Fruit fly (Drosophila melanogaster) S2 (cell line): ENCODE results near the gene INPP5E.

Experiments used
- CG8478 ChIP-seq: fragments of >200 bp; optimal IDR thresholded peaks from 2 replicates; lab custom pipeline; 2018
- CTCF ChIP-seq, 2 experiments: fragments of >200 bp; optimal IDR thresholded peaks; 2 replicates each; lab custom pipeline; 2018

INPP5E gene

DNA sequence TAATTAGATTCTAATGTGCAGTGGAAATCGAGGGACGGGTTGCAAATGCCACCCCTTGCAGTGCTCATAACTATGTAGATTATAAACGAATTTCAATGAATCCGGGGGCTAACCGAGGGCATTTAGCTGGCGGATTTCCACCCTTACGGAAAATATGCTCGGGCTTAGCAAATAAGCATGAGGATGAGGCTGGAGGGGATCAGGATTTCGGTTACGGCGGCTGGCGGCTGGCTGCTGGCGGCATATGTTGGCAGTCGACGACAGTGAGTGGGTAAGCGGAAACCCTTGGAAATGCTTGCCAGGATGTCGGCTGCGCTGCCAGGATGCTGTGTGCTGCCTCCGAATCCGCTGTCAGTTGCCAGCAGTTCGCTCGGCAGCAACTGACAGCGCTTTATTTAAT lies 17.1 kb downstream of the INPP5E start:
- TF ChIP-seq CG8478, result no peak
- TF ChIP-seq CTCF (optimal IDR thresholded peaks at IDR 0.05; lab: Kevin White, UChicago), result no peak

DNA sequence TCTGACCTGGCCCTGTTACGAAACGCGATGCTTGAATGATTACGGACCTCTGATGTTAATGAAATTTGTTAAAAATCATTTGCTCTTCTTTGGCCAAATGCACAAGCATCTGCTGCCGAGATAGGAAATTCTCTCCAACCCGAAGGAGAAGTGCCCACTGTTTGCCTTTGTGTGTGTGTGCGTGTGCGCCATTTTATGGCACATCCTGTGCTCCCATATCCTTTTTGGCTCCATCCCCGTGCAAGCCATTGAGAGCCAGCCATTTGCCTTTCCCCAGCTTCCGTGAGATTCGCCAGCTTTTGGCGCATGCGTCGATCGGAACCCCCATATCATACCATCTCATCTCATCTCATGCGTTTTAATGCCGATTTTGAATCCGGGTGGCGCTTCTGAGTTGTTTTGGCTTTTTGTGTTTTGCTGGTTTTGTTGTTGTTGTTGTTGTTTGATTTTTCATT lies 18.6 kb downstream of the INPP5E start, which contains the start of gene CG4328:
Gene CG4328 (minus strand): TSS at position 51 of the 455 bp plus-strand sequence.
- TF ChIP-seq CTCF (optimal IDR thresholded peaks at IDR 0.05; lab: Kevin White, UChicago), result no peak
- no peak for TF ChIP-seq CG8478

DNA sequence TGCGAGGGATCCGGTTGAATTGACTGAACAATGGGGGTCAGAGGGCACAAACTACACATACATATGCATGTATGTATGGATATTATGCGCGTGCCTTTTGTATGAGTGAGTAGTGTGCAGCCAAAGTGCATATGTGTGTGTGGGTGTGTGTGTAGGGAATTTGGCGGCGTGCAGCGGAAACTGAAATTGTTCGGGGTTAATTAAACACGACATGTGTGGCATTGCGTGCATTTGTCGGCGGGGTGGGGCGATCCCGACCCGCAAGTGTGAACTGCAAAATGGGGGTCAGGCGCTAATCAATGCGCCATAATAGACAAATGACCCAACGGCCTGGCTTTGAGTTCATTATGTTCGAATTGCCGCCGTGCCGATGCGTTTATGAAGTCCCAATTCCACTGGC lies 20.6 kb downstream of the INPP5E start:
- TF ChIP-seq CG8478, result no peak
- TF ChIP-seq CTCF (optimal IDR thresholded peaks at IDR 0.05; lab: Kevin White, UChicago), result no peak

DNA sequence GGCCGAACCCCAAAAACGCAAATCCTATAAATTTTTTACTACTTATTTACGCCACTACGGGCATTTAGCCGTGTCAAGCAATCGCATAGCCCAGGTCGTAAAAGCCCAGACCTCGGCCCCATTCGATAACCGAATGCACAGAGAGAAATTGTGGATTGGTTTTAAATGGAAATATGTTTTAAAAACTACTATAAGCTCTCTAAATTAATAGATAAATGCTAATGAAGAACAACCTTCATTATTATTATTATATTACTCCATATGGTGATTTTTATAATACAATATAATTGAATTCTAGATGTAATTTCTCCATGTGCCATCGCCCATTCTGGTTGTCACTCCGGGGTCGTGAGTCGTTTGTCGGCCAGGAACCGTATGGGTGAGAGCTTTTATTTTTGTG lies 28.4 kb downstream of the INPP5E start:
- TF ChIP-seq CG8478, result no peak
- no peak for TF ChIP-seq CTCF (optimal IDR thresholded peaks at IDR 0.05; lab: Kevin White, UChicago)

DNA sequence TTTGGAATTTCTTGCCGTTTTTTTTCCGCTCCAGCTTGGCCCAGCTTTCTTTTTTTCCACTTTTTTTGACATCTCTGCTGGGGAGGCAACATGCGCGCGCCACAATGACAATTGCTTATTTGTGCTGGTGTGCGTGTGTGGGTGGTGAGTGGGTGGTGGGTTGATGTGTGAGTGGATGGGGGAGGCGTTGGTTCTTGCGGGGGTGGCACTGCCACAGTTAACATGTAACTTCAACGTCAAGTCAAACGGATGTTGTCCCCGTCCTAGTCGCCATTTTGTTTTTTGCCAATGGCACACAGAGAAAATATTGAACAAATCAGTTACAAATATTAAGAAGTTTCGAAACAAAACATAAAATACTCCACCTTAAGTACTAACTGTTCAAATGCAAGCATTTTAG lies 33.0 kb downstream of the INPP5E start, which contains the start of gene CG44355:
Gene CG44355 (plus strand): TSS at position 301 of the 400 bp plus-strand sequence.
- TF ChIP-seq CG8478 (no peak), CTCF (optimal IDR thresholded peaks at IDR 0.05; lab: Kevin White, UChicago) (no peak)

DNA sequence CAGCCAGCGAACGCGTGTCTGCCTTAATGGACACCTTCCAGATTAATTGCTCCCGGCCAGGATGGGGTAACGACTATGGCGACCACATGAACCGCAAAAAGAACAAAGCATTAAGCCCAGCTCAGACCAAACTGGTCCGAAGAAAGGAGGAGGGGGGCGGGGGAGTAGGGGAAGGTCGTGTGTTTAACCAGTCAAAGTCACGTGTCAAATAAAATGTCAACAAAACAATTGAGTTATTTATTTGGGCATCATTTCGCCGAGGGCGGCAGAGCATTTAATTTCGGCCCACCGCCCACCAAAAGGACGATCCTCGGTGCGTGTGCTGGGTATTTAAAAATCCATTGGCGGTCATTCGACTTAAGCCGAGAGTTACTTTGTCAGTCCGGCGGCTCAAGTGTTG lies 35.8 kb downstream of the INPP5E start:
- no peak for TF ChIP-seq CTCF (optimal IDR thresholded peaks at IDR 0.05; lab: Kevin White, UChicago)
- TF ChIP-seq CG8478, result no peak

DNA sequence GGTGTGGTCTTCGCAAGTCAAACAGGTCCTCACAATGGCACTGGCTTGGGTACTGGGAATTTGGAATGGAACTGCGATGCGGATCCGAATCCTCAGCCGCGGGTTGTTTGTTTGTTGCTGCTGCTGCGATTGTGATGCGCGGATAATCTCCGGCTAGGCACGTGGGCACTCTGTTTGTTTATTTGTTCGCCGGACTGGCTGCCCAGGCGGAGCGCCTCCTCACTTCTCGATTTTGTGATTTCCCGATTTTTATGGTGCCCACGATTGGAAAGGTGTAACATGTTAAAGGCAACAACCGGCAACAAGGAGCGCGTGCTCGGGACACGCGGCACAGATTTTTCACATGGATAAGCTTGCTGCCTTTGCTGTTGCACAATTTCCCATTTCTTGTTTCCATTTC lies 42.3 kb downstream of the INPP5E start:
- TF ChIP-seq CG8478, result no peak
- TF ChIP-seq CTCF (optimal IDR thresholded peaks at IDR 0.05; lab: Kevin White, UChicago), result no peak

DNA sequence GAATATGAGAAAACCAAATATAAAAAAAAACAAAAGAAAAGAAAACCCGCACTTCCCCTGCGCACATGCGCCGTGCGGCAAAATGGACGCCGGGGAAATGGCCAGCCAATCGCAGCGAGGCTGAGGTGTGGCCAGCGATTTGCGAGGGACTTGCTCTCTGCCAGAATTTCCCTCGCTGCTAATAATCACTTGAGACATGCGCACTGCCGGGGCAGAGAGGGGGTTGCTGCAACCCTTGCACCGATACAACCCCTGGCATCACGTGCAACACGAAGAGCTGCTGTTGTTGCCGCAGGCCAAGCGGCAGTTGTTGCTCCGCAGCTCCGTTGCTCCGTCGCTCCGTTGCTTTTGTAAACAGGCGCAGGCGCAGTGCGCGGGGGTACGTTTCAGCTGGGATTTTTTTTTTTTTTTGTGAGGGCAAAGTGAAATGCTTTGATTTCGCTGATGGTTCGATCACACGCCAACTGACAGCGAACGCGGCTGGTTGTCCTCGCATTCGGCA lies 51.4 kb downstream of the INPP5E start, which contains the start of gene Lmx1a:
Gene Lmx1a (plus strand): TSS at position 452 of the 502 bp plus-strand sequence.
- TF ChIP-seq CTCF (optimal IDR thresholded peaks at IDR 0.05; lab: Kevin White, UChicago), result no peak
- no peak for TF ChIP-seq CG8478

DNA sequence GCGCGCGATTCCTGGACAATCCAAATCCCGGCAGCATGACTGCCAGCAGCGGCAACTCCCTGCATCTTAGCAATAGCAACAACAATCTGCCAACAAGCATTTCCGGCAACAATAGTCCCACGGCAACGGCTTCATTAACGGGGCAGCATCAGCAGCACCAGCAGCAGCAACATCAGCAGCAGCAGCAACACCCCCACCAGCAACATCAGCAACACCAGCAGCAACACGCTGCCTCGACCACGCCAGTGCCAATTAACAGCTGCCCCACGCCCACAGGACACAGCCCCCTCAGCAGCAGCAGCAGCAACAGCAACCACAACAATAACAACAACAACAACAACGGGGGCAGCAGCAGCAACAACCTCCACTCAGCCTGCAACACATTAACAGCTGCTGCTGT lies 52.1 kb downstream of the INPP5E start:
- TF ChIP-seq CG8478 (no peak), CTCF (optimal IDR thresholded peaks at IDR 0.05; lab: Kevin White, UChicago) (no peak)
